Fruit fly (Drosophila melanogaster) whole organism, wandering third instar larva: ENCODE measurements around the gene Rab3-GEF.

Source experiments
- Abd-B ChIP-seq: fragments of >200 bp; optimal IDR thresholded peaks from 2 replicates; lab custom pipeline; 2017; ENCODE audit warnings: missing biosample characterization, missing genetic modification characterization
- CG32264 ChIP-seq: fragments of 200-800 bp; sonication (Bioruptor generic); optimal IDR thresholded peaks from 2 replicates; lab custom pipeline; 2016; ENCODE audit warnings: missing biosample characterization, missing genetic modification characterization
- CG9705 ChIP-seq: fragments of 200-800 bp; sonication (Bioruptor generic); optimal IDR thresholded peaks from 2 replicates; lab custom pipeline; 2018; ENCODE audit warnings: missing biosample characterization, mild to moderate bottlenecking, missing genetic modification characterization
- CrebA ChIP-seq: fragments of 200-800 bp; sonication (Bioruptor generic); optimal IDR thresholded peaks from 2 replicates; lab custom pipeline; 2016; ENCODE audit warnings: missing biosample characterization, mild to moderate bottlenecking, missing genetic modification characterization, borderline replicate concordance
- Dfd ChIP-seq: fragments of >200 bp; optimal IDR thresholded peaks from 2 replicates; lab custom pipeline; 2017; ENCODE audit warnings: missing biosample characterization, missing genetic modification characterization
- Dif ChIP-seq: fragments of 200-275, 200-300 bp; sonication (Bioruptor generic); optimal IDR thresholded peaks from 2 replicates; lab custom pipeline; 2018; ENCODE audit warnings: missing biosample characterization, missing genetic modification characterization; ENCODE audit not compliant: partially characterized antibody
- GATAd ChIP-seq: sonication (Bioruptor generic); optimal IDR thresholded peaks from 2 replicates; lab custom pipeline; 2016; ENCODE audit warnings: missing biosample characterization, missing genetic modification characterization
- HLH106 ChIP-seq: fragments of 200-800 bp; optimal IDR thresholded peaks from 3 replicates; lab custom pipeline; 2019; ENCODE audit warnings: missing biosample characterization, mild to moderate bottlenecking, missing genetic modification characterization, moderate library complexity
- Hnf4 ChIP-seq: fragments of 200-800 bp; sonication (Bioruptor generic); optimal IDR thresholded peaks from 2 replicates; lab custom pipeline; 2016; ENCODE audit warnings: missing biosample characterization, mild to moderate bottlenecking, missing genetic modification characterization
- Hr78 ChIP-seq: fragments of >200 bp; optimal IDR thresholded peaks from 2 replicates; lab custom pipeline; 2017; ENCODE audit warnings: missing biosample characterization, missing genetic modification characterization
- Hr83 ChIP-seq: fragments of 200-300 bp; sonication (Bioruptor generic); optimal IDR thresholded peaks from 2 replicates; lab custom pipeline; 2016; ENCODE audit warnings: missing biosample characterization, mild to moderate bottlenecking, missing genetic modification characterization, moderate library complexity; ENCODE audit not compliant: poor library complexity, severe bottlenecking
- Jra ChIP-seq: sonication (Bioruptor generic); optimal IDR thresholded peaks from 2 replicates; lab custom pipeline; 2016; ENCODE audit warnings: missing biosample characterization, missing genetic modification characterization
- Mio ChIP-seq: sonication (Bioruptor generic); optimal IDR thresholded peaks from 2 replicates; lab custom pipeline; 2016; ENCODE audit warnings: missing biosample characterization, missing genetic modification characterization
- Myc ChIP-seq: fragments of >200 bp; optimal IDR thresholded peaks from 2 replicates; lab custom pipeline; 2017
- N ChIP-seq: fragments of >200 bp; optimal IDR thresholded peaks from 2 replicates; lab custom pipeline; 2018; ENCODE audit warnings: missing biosample characterization, missing external identifiers, missing genetic modification characterization
- OdsH ChIP-seq: fragments of 200-800 bp; sonication (Bioruptor generic); optimal IDR thresholded peaks from 2 replicates; lab custom pipeline; 2016; ENCODE audit warnings: missing biosample characterization, mild to moderate bottlenecking, missing genetic modification characterization
- Rel ChIP-seq, 2 experiments: fragments of 200-800 bp; sonication (Bioruptor generic) in 1 of 2; optimal IDR thresholded peaks; 2 replicates in 1 of 2; 3 replicates in 1 of 2; lab custom pipeline; 2016 to 2019; ENCODE audit warnings: mild to moderate bottlenecking in 2 of 2, missing biosample characterization in 2 of 2, missing genetic modification characterization in 2 of 2, moderate library complexity in 1 of 2
- Sp1 ChIP-seq: fragments of 200-800 bp; sonication (Bioruptor generic); optimal IDR thresholded peaks from 3 replicates; lab custom pipeline; 2019; ENCODE audit warnings: missing biosample characterization, mild to moderate bottlenecking, missing genetic modification characterization, moderate library complexity
- Vsx2 ChIP-seq: fragments of 200-300, 225-300 bp; sonication (Bioruptor generic); optimal IDR thresholded peaks from 2 replicates; lab custom pipeline; 2018; ENCODE audit warnings: missing biosample characterization, missing genetic modification characterization; ENCODE audit not compliant: partially characterized antibody
- br ChIP-seq: fragments of 200-800 bp; sonication (Bioruptor generic); optimal IDR thresholded peaks from 2 replicates; lab custom pipeline; 2016; ENCODE audit warnings: missing biosample characterization, missing genetic modification characterization
- brk ChIP-seq: fragments of 200-800 bp; sonication (Bioruptor generic); optimal IDR thresholded peaks from 2 replicates; lab custom pipeline; 2016; ENCODE audit warnings: missing biosample characterization, mild to moderate bottlenecking, missing genetic modification characterization
- dl ChIP-seq, 2 experiments: fragments of 175-275, 200-275 bp in 1 of 2; fragments of 200-275 bp in 1 of 2; sonication (Bioruptor generic); optimal IDR thresholded peaks; lab custom pipeline; 2018; ENCODE audit warnings: mild to moderate bottlenecking in 2 of 2, missing biosample characterization in 2 of 2, missing genetic modification characterization in 2 of 2, moderate library complexity in 2 of 2; ENCODE audit not compliant: partially characterized antibody in 2 of 2, insufficient read depth in 1 of 2
- dmrt93B ChIP-seq: fragments of 200-800 bp; sonication (Bioruptor generic); optimal IDR thresholded peaks from 2 replicates; lab custom pipeline; 2018; ENCODE audit warnings: missing biosample characterization, mild to moderate bottlenecking, missing genetic modification characterization
- dsf ChIP-seq: sonication (Bioruptor generic); optimal IDR thresholded peaks from 2 replicates; lab custom pipeline; 2016; ENCODE audit warnings: missing biosample characterization, missing genetic modification characterization, borderline replicate concordance
- ey ChIP-seq: fragments of 200-800 bp; sonication (Bioruptor generic); optimal IDR thresholded peaks from 2 replicates; lab custom pipeline; 2016; ENCODE audit warnings: missing biosample characterization, missing genetic modification characterization
- foxo ChIP-seq, 2 experiments: fragments of 200-800 bp; sonication (Bioruptor generic); optimal IDR thresholded peaks; 2 replicates in 1 of 2; 3 replicates in 1 of 2; lab custom pipeline; 2016 to 2017; ENCODE audit warnings: missing biosample characterization in 2 of 2, missing genetic modification characterization in 2 of 2
- fru ChIP-seq: fragments of 200-800 bp; sonication (Bioruptor generic); optimal IDR thresholded peaks from 3 replicates; lab custom pipeline; 2016; ENCODE audit warnings: missing biosample characterization, mild to moderate bottlenecking, missing genetic modification characterization
- h ChIP-seq: fragments of 200-800 bp; sonication (Bioruptor generic); optimal IDR thresholded peaks from 3 replicates; lab custom pipeline; 2016; ENCODE audit warnings: missing biosample characterization, mild to moderate bottlenecking, missing genetic modification characterization
- jim ChIP-seq: fragments of 175-275, 200-325 bp; sonication (Bioruptor generic); optimal IDR thresholded peaks from 2 replicates; lab custom pipeline; 2016; ENCODE audit warnings: missing biosample characterization, mild to moderate bottlenecking, missing genetic modification characterization
- lola ChIP-seq: fragments of >200 bp; optimal IDR thresholded peaks from 2 replicates; lab custom pipeline; 2017; ENCODE audit warnings: missing biosample characterization, missing genetic modification characterization
- pan ChIP-seq: fragments of >200 bp; optimal IDR thresholded peaks from 2 replicates; lab custom pipeline; 2017
- psq ChIP-seq: fragments of 200-800 bp; sonication (Bioruptor generic); optimal IDR thresholded peaks from 3 replicates; lab custom pipeline; 2017; ENCODE audit warnings: missing biosample characterization, mild to moderate bottlenecking, missing genetic modification characterization, moderate library complexity
- rgr ChIP-seq: fragments of 200-800 bp; sonication (Bioruptor generic); optimal IDR thresholded peaks from 3 replicates; lab custom pipeline; 2016; ENCODE audit warnings: missing biosample characterization, mild to moderate bottlenecking, missing genetic modification characterization
- sage ChIP-seq: fragments of 200-800 bp; sonication (Bioruptor generic); optimal IDR thresholded peaks from 2 replicates; lab custom pipeline; 2016; ENCODE audit warnings: missing biosample characterization, mild to moderate bottlenecking, missing genetic modification characterization
- sv ChIP-seq: fragments of 200-800 bp; sonication (Bioruptor generic); optimal IDR thresholded peaks from 3 replicates; lab custom pipeline; 2016; ENCODE audit warnings: missing biosample characterization, missing genetic modification characterization
- tai ChIP-seq: sonication (Bioruptor generic); optimal IDR thresholded peaks from 2 replicates; lab custom pipeline; 2016; ENCODE audit warnings: missing biosample characterization, missing genetic modification characterization
- usp ChIP-seq: fragments of >200 bp; optimal IDR thresholded peaks from 2 replicates; lab custom pipeline; 2017; ENCODE audit warnings: missing biosample characterization, missing genetic modification characterization
- woc ChIP-seq: sonication (Bioruptor generic); optimal IDR thresholded peaks from 2 replicates; lab custom pipeline; 2016; ENCODE audit warnings: missing biosample characterization, mild to moderate bottlenecking, missing genetic modification characterization

Rab3-GEF gene

dm6 chrX:15089146-15089698 lies at the start of gene Rab3-GEF:
TSS of gene Rab3-GEF (plus strand) at chrX:15089682.
- no peak for TF ChIP-seq Dif (GFP tag; lab: Kevin White, UChicago)
- TF ChIP-seq CG9705: no peak
- no peak for TF ChIP-seq Dfd (GFP tag; lab: Kevin White, UChicago)

- TF ChIP-seq rgr (GFP tag; lab: Kevin White, UChicago) (peak; percentile 34), Abd-B (GFP tag; lab: Kevin White, UChicago) (no peak), fru (GFP tag; lab: Kevin White, UChicago) (peak; percentile 11), Sp1 (GFP tag; lab: Kevin White, UChicago) (no peak), h (GFP tag; lab: Kevin White, UChicago) (peak; percentile 59), foxo (GFP tag; optimal IDR thresholded peaks at IDR 0.05; lab: Kevin White, UChicago) (peak in 1 of 2 experiments; percentile 36), Hnf4 (GFP tag; lab: Kevin White, UChicago) (peak; percentile 8), sage (GFP tag; lab: Kevin White, UChicago) (no peak), HLH106 (tag; lab: Kevin White, UChicago) (peak; percentile 27), ey (GFP tag; lab: Kevin White, UChicago) (peak; percentile 44), br (GFP tag; lab: Kevin White, UChicago) (peak; percentile 29)
These were observed 47.0 kb upstream of the Rab3-GEF start for dm6 chrX:15042499-15042898.

dm6 chrX:15043013-15043699 lies 46.3 kb upstream of the Rab3-GEF start:
- TF ChIP-seq Vsx2 (GFP tag; lab: Kevin White, UChicago) (no peak), Rel (GFP tag; optimal IDR thresholded peaks at IDR 0.05; lab: Kevin White, UChicago) (peak; percentile 19), Rel (tag; optimal IDR thresholded peaks at IDR 0.05; lab: Kevin White, UChicago) (peak; percentile 38), psq (GFP tag; lab: Kevin White, UChicago) (peak; percentile 77), Myc (lab: Kevin White, UChicago) (no peak), dsf (GFP tag; lab: Kevin White, UChicago) (no peak), Hr78 (GFP tag; lab: Kevin White, UChicago) (no peak), lola (GFP tag; lab: Kevin White, UChicago) (no peak), Hr83 (GFP tag; lab: Kevin White, UChicago) (no peak), sv (peak; percentile 48), GATAd (GFP tag; lab: Kevin White, UChicago) (no peak), jim (no peak), OdsH (GFP tag; lab: Kevin White, UChicago) (peak; percentile 71), CrebA (peak; percentile 46), h (GFP tag; lab: Kevin White, UChicago) (peak; percentile 80), woc (GFP tag; lab: Kevin White, UChicago) (no peak), N (GFP tag; lab: Kevin White, UChicago) (no peak), dmrt93B (GFP tag; lab: Kevin White, UChicago) (no peak), Jra (GFP tag; lab: Kevin White, UChicago) (no peak), ey (GFP tag; lab: Kevin White, UChicago) (peak; percentile 82), dl (GFP tag; optimal IDR thresholded peaks at IDR 0.05; lab: Kevin White, UChicago; ENCODE audit: insufficient read depth in 1 of 2, partially characterized antibody in 2 of 2) (no peak), sage (GFP tag; lab: Kevin White, UChicago) (peak; percentile 46), usp (GFP tag; lab: Kevin White, UChicago) (no peak), CG9705 (no peak), brk (GFP tag; lab: Kevin White, UChicago) (peak; percentile 78), Sp1 (GFP tag; lab: Kevin White, UChicago) (peak; percentile 7), Hnf4 (GFP tag; lab: Kevin White, UChicago) (peak; percentile 65), CG32264 (peak; percentile 25), rgr (GFP tag; lab: Kevin White, UChicago) (peak; percentile 79), HLH106 (tag; lab: Kevin White, UChicago) (peak; percentile 63), Abd-B (GFP tag; lab: Kevin White, UChicago) (no peak), foxo (GFP tag; optimal IDR thresholded peaks at IDR 0.05; lab: Kevin White, UChicago) (peak; percentile 16 to 82), Mio (GFP tag; lab: Kevin White, UChicago) (no peak), Dif (GFP tag; lab: Kevin White, UChicago) (peak; percentile 70), fru (GFP tag; lab: Kevin White, UChicago) (peak; percentile 83), Dfd (GFP tag; lab: Kevin White, UChicago) (no peak), pan (no peak), tai (no peak), br (GFP tag; lab: Kevin White, UChicago) (peak; percentile 70)
